Fruit fly (Drosophila melanogaster) whole organism, wandering third instar larva: Measurements from ENCODE around the gene Pcmt.

Experiments used
- Abd-B ChIP-seq: fragments of >200 bp; optimal IDR thresholded peaks from 2 replicates; lab custom pipeline; 2017; ENCODE audit warnings: missing biosample characterization, missing genetic modification characterization
- CG32264 ChIP-seq: fragments of 200-800 bp; sonication (Bioruptor generic); optimal IDR thresholded peaks from 2 replicates; lab custom pipeline; 2016; ENCODE audit warnings: missing biosample characterization, missing genetic modification characterization
- CG9705 ChIP-seq: fragments of 200-800 bp; sonication (Bioruptor generic); optimal IDR thresholded peaks from 2 replicates; lab custom pipeline; 2018; ENCODE audit warnings: missing biosample characterization, mild to moderate bottlenecking, missing genetic modification characterization
- CrebA ChIP-seq: fragments of 200-800 bp; sonication (Bioruptor generic); optimal IDR thresholded peaks from 2 replicates; lab custom pipeline; 2016; ENCODE audit warnings: missing biosample characterization, mild to moderate bottlenecking, missing genetic modification characterization, borderline replicate concordance
- Dfd ChIP-seq: fragments of >200 bp; optimal IDR thresholded peaks from 2 replicates; lab custom pipeline; 2017; ENCODE audit warnings: missing biosample characterization, missing genetic modification characterization
- Dif ChIP-seq: fragments of 200-275, 200-300 bp; sonication (Bioruptor generic); optimal IDR thresholded peaks from 2 replicates; lab custom pipeline; 2018; ENCODE audit warnings: missing biosample characterization, missing genetic modification characterization; ENCODE audit not compliant: partially characterized antibody
- GATAd ChIP-seq: sonication (Bioruptor generic); optimal IDR thresholded peaks from 2 replicates; lab custom pipeline; 2016; ENCODE audit warnings: missing biosample characterization, missing genetic modification characterization
- HLH106 ChIP-seq: fragments of 200-800 bp; optimal IDR thresholded peaks from 3 replicates; lab custom pipeline; 2019; ENCODE audit warnings: missing biosample characterization, mild to moderate bottlenecking, missing genetic modification characterization, moderate library complexity
- Hnf4 ChIP-seq: fragments of 200-800 bp; sonication (Bioruptor generic); optimal IDR thresholded peaks from 2 replicates; lab custom pipeline; 2016; ENCODE audit warnings: missing biosample characterization, mild to moderate bottlenecking, missing genetic modification characterization
- Hr78 ChIP-seq: fragments of >200 bp; optimal IDR thresholded peaks from 2 replicates; lab custom pipeline; 2017; ENCODE audit warnings: missing biosample characterization, missing genetic modification characterization
- Hr83 ChIP-seq: fragments of 200-300 bp; sonication (Bioruptor generic); optimal IDR thresholded peaks from 2 replicates; lab custom pipeline; 2016; ENCODE audit warnings: missing biosample characterization, mild to moderate bottlenecking, missing genetic modification characterization, moderate library complexity; ENCODE audit not compliant: poor library complexity, severe bottlenecking
- Jra ChIP-seq: sonication (Bioruptor generic); optimal IDR thresholded peaks from 2 replicates; lab custom pipeline; 2016; ENCODE audit warnings: missing biosample characterization, missing genetic modification characterization
- Mio ChIP-seq: sonication (Bioruptor generic); optimal IDR thresholded peaks from 2 replicates; lab custom pipeline; 2016; ENCODE audit warnings: missing biosample characterization, missing genetic modification characterization
- Myc ChIP-seq: fragments of >200 bp; optimal IDR thresholded peaks from 2 replicates; lab custom pipeline; 2017
- N ChIP-seq: fragments of >200 bp; optimal IDR thresholded peaks from 2 replicates; lab custom pipeline; 2018; ENCODE audit warnings: missing biosample characterization, missing external identifiers, missing genetic modification characterization
- OdsH ChIP-seq: fragments of 200-800 bp; sonication (Bioruptor generic); optimal IDR thresholded peaks from 2 replicates; lab custom pipeline; 2016; ENCODE audit warnings: missing biosample characterization, mild to moderate bottlenecking, missing genetic modification characterization
- Rel ChIP-seq, 2 experiments: fragments of 200-800 bp; sonication (Bioruptor generic) in 1 of 2; optimal IDR thresholded peaks; 2 replicates in 1 of 2; 3 replicates in 1 of 2; lab custom pipeline; 2016 to 2019; ENCODE audit warnings: mild to moderate bottlenecking in 2 of 2, missing biosample characterization in 2 of 2, missing genetic modification characterization in 2 of 2, moderate library complexity in 1 of 2
- Sp1 ChIP-seq: fragments of 200-800 bp; sonication (Bioruptor generic); optimal IDR thresholded peaks from 3 replicates; lab custom pipeline; 2019; ENCODE audit warnings: missing biosample characterization, mild to moderate bottlenecking, missing genetic modification characterization, moderate library complexity
- Vsx2 ChIP-seq: fragments of 200-300, 225-300 bp; sonication (Bioruptor generic); optimal IDR thresholded peaks from 2 replicates; lab custom pipeline; 2018; ENCODE audit warnings: missing biosample characterization, missing genetic modification characterization; ENCODE audit not compliant: partially characterized antibody
- br ChIP-seq: fragments of 200-800 bp; sonication (Bioruptor generic); optimal IDR thresholded peaks from 2 replicates; lab custom pipeline; 2016; ENCODE audit warnings: missing biosample characterization, missing genetic modification characterization
- brk ChIP-seq: fragments of 200-800 bp; sonication (Bioruptor generic); optimal IDR thresholded peaks from 2 replicates; lab custom pipeline; 2016; ENCODE audit warnings: missing biosample characterization, mild to moderate bottlenecking, missing genetic modification characterization
- dl ChIP-seq, 2 experiments: fragments of 175-275, 200-275 bp in 1 of 2; fragments of 200-275 bp in 1 of 2; sonication (Bioruptor generic); optimal IDR thresholded peaks; lab custom pipeline; 2018; ENCODE audit warnings: mild to moderate bottlenecking in 2 of 2, missing biosample characterization in 2 of 2, missing genetic modification characterization in 2 of 2, moderate library complexity in 2 of 2; ENCODE audit not compliant: partially characterized antibody in 2 of 2, insufficient read depth in 1 of 2
- dmrt93B ChIP-seq: fragments of 200-800 bp; sonication (Bioruptor generic); optimal IDR thresholded peaks from 2 replicates; lab custom pipeline; 2018; ENCODE audit warnings: missing biosample characterization, mild to moderate bottlenecking, missing genetic modification characterization
- dsf ChIP-seq: sonication (Bioruptor generic); optimal IDR thresholded peaks from 2 replicates; lab custom pipeline; 2016; ENCODE audit warnings: missing biosample characterization, missing genetic modification characterization, borderline replicate concordance
- ey ChIP-seq: fragments of 200-800 bp; sonication (Bioruptor generic); optimal IDR thresholded peaks from 2 replicates; lab custom pipeline; 2016; ENCODE audit warnings: missing biosample characterization, missing genetic modification characterization
- foxo ChIP-seq, 2 experiments: fragments of 200-800 bp; sonication (Bioruptor generic); optimal IDR thresholded peaks; 2 replicates in 1 of 2; 3 replicates in 1 of 2; lab custom pipeline; 2016 to 2017; ENCODE audit warnings: missing biosample characterization in 2 of 2, missing genetic modification characterization in 2 of 2
- fru ChIP-seq: fragments of 200-800 bp; sonication (Bioruptor generic); optimal IDR thresholded peaks from 3 replicates; lab custom pipeline; 2016; ENCODE audit warnings: missing biosample characterization, mild to moderate bottlenecking, missing genetic modification characterization
- h ChIP-seq: fragments of 200-800 bp; sonication (Bioruptor generic); optimal IDR thresholded peaks from 3 replicates; lab custom pipeline; 2016; ENCODE audit warnings: missing biosample characterization, mild to moderate bottlenecking, missing genetic modification characterization
- jim ChIP-seq: fragments of 175-275, 200-325 bp; sonication (Bioruptor generic); optimal IDR thresholded peaks from 2 replicates; lab custom pipeline; 2016; ENCODE audit warnings: missing biosample characterization, mild to moderate bottlenecking, missing genetic modification characterization
- lola ChIP-seq: fragments of >200 bp; optimal IDR thresholded peaks from 2 replicates; lab custom pipeline; 2017; ENCODE audit warnings: missing biosample characterization, missing genetic modification characterization
- pan ChIP-seq: fragments of >200 bp; optimal IDR thresholded peaks from 2 replicates; lab custom pipeline; 2017
- psq ChIP-seq: fragments of 200-800 bp; sonication (Bioruptor generic); optimal IDR thresholded peaks from 3 replicates; lab custom pipeline; 2017; ENCODE audit warnings: missing biosample characterization, mild to moderate bottlenecking, missing genetic modification characterization, moderate library complexity
- rgr ChIP-seq: fragments of 200-800 bp; sonication (Bioruptor generic); optimal IDR thresholded peaks from 3 replicates; lab custom pipeline; 2016; ENCODE audit warnings: missing biosample characterization, mild to moderate bottlenecking, missing genetic modification characterization
- sage ChIP-seq: fragments of 200-800 bp; sonication (Bioruptor generic); optimal IDR thresholded peaks from 2 replicates; lab custom pipeline; 2016; ENCODE audit warnings: missing biosample characterization, mild to moderate bottlenecking, missing genetic modification characterization
- sv ChIP-seq: fragments of 200-800 bp; sonication (Bioruptor generic); optimal IDR thresholded peaks from 3 replicates; lab custom pipeline; 2016; ENCODE audit warnings: missing biosample characterization, missing genetic modification characterization
- tai ChIP-seq: sonication (Bioruptor generic); optimal IDR thresholded peaks from 2 replicates; lab custom pipeline; 2016; ENCODE audit warnings: missing biosample characterization, missing genetic modification characterization
- usp ChIP-seq: fragments of >200 bp; optimal IDR thresholded peaks from 2 replicates; lab custom pipeline; 2017; ENCODE audit warnings: missing biosample characterization, missing genetic modification characterization
- woc ChIP-seq: sonication (Bioruptor generic); optimal IDR thresholded peaks from 2 replicates; lab custom pipeline; 2016; ENCODE audit warnings: missing biosample characterization, mild to moderate bottlenecking, missing genetic modification characterization

The Pcmt gene

DNA sequence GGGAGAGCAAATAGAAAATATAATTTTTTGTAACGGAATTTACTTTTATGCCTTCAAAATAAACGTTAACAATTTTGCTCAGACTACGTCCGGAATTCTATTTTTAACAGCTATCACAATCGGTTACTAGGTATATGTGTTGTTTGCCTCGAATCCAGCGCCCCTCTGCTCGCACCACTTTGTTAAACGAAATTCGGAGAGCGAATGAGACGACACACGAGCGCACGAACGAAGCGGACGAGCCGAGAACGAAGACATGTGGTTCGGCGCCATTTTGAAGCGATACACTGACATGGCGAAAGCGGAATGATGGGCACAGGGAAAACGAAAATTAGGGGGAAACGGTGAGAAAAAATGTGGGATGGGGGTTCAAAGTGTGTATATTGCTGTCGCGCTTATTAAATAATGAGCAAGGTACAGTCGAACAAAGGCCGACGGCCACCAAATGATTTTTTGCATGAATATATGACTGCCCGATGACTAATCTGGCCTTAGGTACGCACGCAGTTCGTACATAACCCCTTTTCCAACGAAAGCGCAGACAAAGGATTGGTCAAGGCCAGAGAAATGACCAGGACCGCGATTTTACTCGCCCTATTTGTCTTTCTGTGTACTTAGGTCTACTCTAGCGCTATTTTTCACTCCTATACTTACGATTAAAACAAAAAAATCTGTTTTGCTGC lies 46.4 kb upstream of the Pcmt start:
- TF ChIP-seq Dfd (GFP tag; lab: Kevin White, UChicago) (no peak), CG32264 (GFP tag; lab: Kevin White, UChicago) (peak; percentile 50), CG9705 (GFP tag; lab: Kevin White, UChicago) (no peak), br (GFP tag; lab: Kevin White, UChicago) (peak; percentile 28), ey (no peak), woc (GFP tag; lab: Kevin White, UChicago) (no peak), N (GFP tag; lab: Kevin White, UChicago) (no peak), Myc (lab: Kevin White, UChicago) (peak; percentile 22), brk (GFP tag; lab: Kevin White, UChicago) (peak; percentile 75), tai (GFP tag; lab: Kevin White, UChicago) (no peak), Hr78 (GFP tag; lab: Kevin White, UChicago) (no peak), Jra (GFP tag; lab: Kevin White, UChicago) (no peak), Rel (GFP tag; optimal IDR thresholded peaks at IDR 0.05; lab: Kevin White, UChicago) (no peak), Rel (tag; optimal IDR thresholded peaks at IDR 0.05; lab: Kevin White, UChicago) (peak; percentile 64), jim (GFP tag; lab: Kevin White, UChicago) (no peak), psq (peak; percentile 96), Vsx2 (GFP tag; lab: Kevin White, UChicago) (no peak), h (GFP tag; lab: Kevin White, UChicago) (peak; percentile 65), lola (GFP tag; lab: Kevin White, UChicago) (no peak), sage (no peak), CrebA (GFP tag; lab: Kevin White, UChicago) (no peak), foxo (GFP tag; optimal IDR thresholded peaks at IDR 0.05; lab: Kevin White, UChicago) (peak; percentile 10 to 71), Abd-B (no peak), pan (lab: Kevin White, UChicago) (no peak), dmrt93B (GFP tag; lab: Kevin White, UChicago) (no peak), Hr83 (GFP tag; lab: Kevin White, UChicago) (peak; percentile 71), rgr (GFP tag; lab: Kevin White, UChicago) (peak; percentile 52), fru (GFP tag; lab: Kevin White, UChicago) (peak; percentile 1), Hnf4 (GFP tag; lab: Kevin White, UChicago) (peak; percentile 76), dl (GFP tag; optimal IDR thresholded peaks at IDR 0.05; lab: Kevin White, UChicago; ENCODE audit: insufficient read depth in 1 of 2, partially characterized antibody in 2 of 2) (peak; percentile 8 to 39), HLH106 (tag; lab: Kevin White, UChicago) (no peak), dsf (GFP tag; lab: Kevin White, UChicago) (no peak), Mio (GFP tag; lab: Kevin White, UChicago) (no peak), usp (GFP tag; lab: Kevin White, UChicago) (no peak), Sp1 (GFP tag; lab: Kevin White, UChicago) (peak; percentile 35), OdsH (GFP tag; lab: Kevin White, UChicago) (no peak), GATAd (GFP tag; lab: Kevin White, UChicago) (no peak), sv (GFP tag; lab: Kevin White, UChicago) (no peak), Dif (peak; percentile 64)
